Fruit fly (Drosophila melanogaster): ENCODE data around the gene CG42526.

Gene CG42526

DNA sequence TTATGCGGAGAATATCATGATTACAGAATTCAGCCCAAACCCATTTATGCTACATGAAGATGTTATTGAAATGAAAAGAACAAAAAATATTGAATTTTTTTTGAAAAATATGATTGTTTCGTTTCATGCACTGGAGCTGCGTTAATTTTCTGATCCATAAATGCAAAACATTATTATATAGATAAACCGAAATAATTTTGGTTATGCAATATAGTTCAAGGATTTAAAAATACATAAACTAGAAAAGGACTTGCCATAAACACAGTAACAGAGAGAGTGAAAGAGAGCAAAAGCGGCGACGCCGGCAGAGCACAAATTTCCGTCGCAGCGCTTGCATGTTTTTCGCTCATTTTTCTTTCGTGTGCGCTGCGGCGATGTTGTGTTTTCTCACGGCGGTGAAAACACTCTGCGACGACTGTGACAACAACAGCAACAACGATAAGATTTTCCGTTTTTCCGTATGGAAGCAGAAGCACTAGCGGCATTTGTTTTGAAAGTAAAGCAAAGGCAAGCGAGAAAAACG, 27.1 kb upstream of the CG42526 start (continued):
- TF ChIP-seq insv (GFP tag; optimal IDR thresholded peaks at IDR 0.05) (peak in 1 of 2 experiments; percentile 63), pum (GFP tag; optimal IDR thresholded peaks at IDR 0.05) (peak; percentile 72), odd (GFP tag; optimal IDR thresholded peaks at IDR 0.05) (peak; percentile 91), CG15269 (tag; optimal IDR thresholded peaks at IDR 0.05) (peak; percentile 90), Bdp1 (GFP tag; optimal IDR thresholded peaks at IDR 0.05) (peak; percentile 71), Blimp-1 (GFP tag; optimal IDR thresholded peaks at IDR 0.05) (peak; percentile 92), eyg (GFP tag; optimal IDR thresholded peaks at IDR 0.05) (peak; percentile 20), CG18476 (GFP tag; optimal IDR thresholded peaks at IDR 0.05) (peak; percentile 91), CG10654 (GFP tag; optimal IDR thresholded peaks at IDR 0.05) (peak; percentile 74), CG2129 (GFP tag; IDR thresholded peaks at IDR 0.05; ENCODE audit: partially characterized antibody) (no peak), Sox102F (GFP tag; optimal IDR thresholded peaks at IDR 0.05) (peak; percentile 88), CG2202 (tag; optimal IDR thresholded peaks at IDR 0.05) (peak; percentile 88), yki (optimal IDR thresholded peaks at IDR 0.05) (peak; percentile 55), crol (GFP tag; IDR thresholded peaks at IDR 0.05) (no peak; the same call in 1 of the 2 replicates), CG17612 (GFP tag; IDR thresholded peaks at IDR 0.05) (no peak), prd (optimal IDR thresholded peaks at IDR 0.05) (no peak), prd (GFP tag; IDR thresholded peaks at IDR 0.05) (peak; percentile 79), unc-4 (GFP tag; IDR thresholded peaks at IDR 0.05; ENCODE audit: partially characterized antibody) (no peak), sd (tag; optimal IDR thresholded peaks at IDR 0.05) (no peak), ro (GFP tag; IDR thresholded peaks at IDR 0.05) (no peak), phol (tag; optimal IDR thresholded peaks at IDR 0.05) (peak; percentile 98), CG31441 (GFP tag; IDR thresholded peaks at IDR 0.05) (peak; percentile 92), CG10979 (tag; optimal IDR thresholded peaks at IDR 0.05) (peak; percentile 96), Eip74EF (GFP tag; optimal IDR thresholded peaks at IDR 0.05) (peak in 1 of 2 experiments; percentile 92), Gsc (GFP tag; IDR thresholded peaks at IDR 0.05) (no peak), lola (GFP tag; optimal IDR thresholded peaks at IDR 0.05) (peak in 1 of 3 experiments; percentile 96), sens (GFP tag) (peak; percentile 98), Lim3 (GFP tag; IDR thresholded peaks at IDR 0.05) (no peak), ham (GFP tag; IDR thresholded peaks at IDR 0.05) (0 out of 2 replicates have a peak, but pooled peaks have one; percentile 34), CG4854 (GFP tag; optimal IDR thresholded peaks at IDR 0.05) (peak; percentile 81), CG7372 (GFP tag; IDR thresholded peaks at IDR 0.05) (peak; percentile 71; the same call in 1 of the 2 replicates), CG34376 (GFP tag; optimal IDR thresholded peaks at IDR 0.05) (peak; percentile 93), CG6272 (GFP tag; IDR thresholded peaks at IDR 0.05) (no peak), Nf-YA (GFP tag; IDR thresholded peaks at IDR 0.05) (peak; percentile 77), al (GFP tag; IDR thresholded peaks at IDR 0.05) (peak; percentile 53; the same call in 1 of the 2 replicates), CG3995 (GFP tag; optimal IDR thresholded peaks at IDR 0.05) (peak; percentile 48), pita (GFP tag; optimal IDR thresholded peaks at IDR 0.05) (no peak), CG18619 (GFP tag; optimal IDR thresholded peaks at IDR 0.05) (peak; percentile 84), CG1792 (GFP tag; optimal IDR thresholded peaks at IDR 0.05) (peak; percentile 41), Elba2 (GFP tag; optimal IDR thresholded peaks at IDR 0.05) (no peak), psq (GFP tag; optimal IDR thresholded peaks at IDR 0.05) (peak; percentile 44), so (GFP tag; IDR thresholded peaks at IDR 0.05) (peak; percentile 55; the same call in 1 of the 3 replicates), HLH4C (GFP tag; IDR thresholded peaks at IDR 0.05; ENCODE audit: partially characterized antibody) (no peak), MTF-1 (GFP tag; optimal IDR thresholded peaks at IDR 0.05; ENCODE audit: borderline replicate concordance) (peak; percentile 82), fu2 (GFP tag; optimal IDR thresholded peaks at IDR 0.05) (peak; percentile 18), eve (GFP tag; optimal IDR thresholded peaks at IDR 0.05) (no peak), HmgZ (tag; optimal IDR thresholded peaks at IDR 0.05) (peak; percentile 88), nerfin-2 (GFP tag; IDR thresholded peaks at IDR 0.05; ENCODE audit: partially characterized antibody) (no peak), CG10274 (GFP tag; optimal IDR thresholded peaks at IDR 0.05) (peak; percentile 51), klu (GFP tag; IDR thresholded peaks at IDR 0.05) (no peak)
